Fruit fly (Drosophila melanogaster) whole organism, prepupa: Measurements from ENCODE around the gene sunn.

Experiments used
- Blimp-1 ChIP-seq: fragments of 200-800 bp; sonication (Bioruptor generic); optimal IDR thresholded peaks from 3 replicates; lab custom pipeline; 2017; ENCODE audit warnings: missing biosample characterization, missing genetic modification characterization, mild to moderate bottlenecking, moderate library complexity, missing genetic modification reagents
- CG10631 ChIP-seq: fragments of 200-800 bp; sonication (Bioruptor generic); optimal IDR thresholded peaks from 2 replicates; lab custom pipeline; 2016; ENCODE audit warnings: missing biosample characterization, missing genetic modification characterization
- CG10669 ChIP-seq: fragments of 200-800 bp; sonication (Bioruptor generic); optimal IDR thresholded peaks from 3 replicates; lab custom pipeline; 2018; ENCODE audit warnings: missing biosample characterization, mild to moderate bottlenecking, missing genetic modification characterization, moderate library complexity
- CG11762 ChIP-seq: fragments of 200-800 bp; sonication (Bioruptor generic); optimal IDR thresholded peaks from 3 replicates; lab custom pipeline; 2016; ENCODE audit warnings: missing biosample characterization, missing genetic modification characterization; ENCODE audit not compliant: insufficient read depth
- CG11902 ChIP-seq: fragments of 200-800 bp; sonication (Bioruptor generic); optimal IDR thresholded peaks from 3 replicates; lab custom pipeline; 2016; ENCODE audit warnings: missing biosample characterization, missing genetic modification characterization
- CG15336 ChIP-seq: fragments of 200-800 bp; sonication (Bioruptor generic); IDR thresholded peaks from 2 replicates; pipeline ENCODE4 v1.3.6; 2022; ENCODE audit warnings: missing biosample characterization, missing genetic modification characterization
- CG1621 ChIP-seq: fragments of 200-800 bp; sonication (Bioruptor generic); optimal IDR thresholded peaks from 3 replicates; lab custom pipeline; 2018; ENCODE audit warnings: missing biosample characterization, mild to moderate bottlenecking, missing genetic modification characterization
- CG16779 ChIP-seq: fragments of 200-800 bp; sonication (Bioruptor generic); optimal IDR thresholded peaks from 3 replicates; lab custom pipeline; 2017; ENCODE audit warnings: missing biosample characterization, mild to moderate bottlenecking, missing genetic modification characterization
- CG3032 ChIP-seq: fragments of 200-800 bp; optimal IDR thresholded peaks from 2 replicates; lab custom pipeline; 2019; ENCODE audit warnings: missing biosample characterization, mild to moderate bottlenecking, missing genetic modification characterization, moderate library complexity
- CG31627 ChIP-seq: fragments of 200-800 bp; sonication (Bioruptor generic); optimal IDR thresholded peaks from 3 replicates; lab custom pipeline; 2016; ENCODE audit warnings: missing biosample characterization, missing genetic modification characterization
- CG32006 ChIP-seq: fragments of 200-800 bp; sonication (Bioruptor generic); optimal IDR thresholded peaks from 3 replicates; lab custom pipeline; 2017; ENCODE audit warnings: missing biosample characterization, mild to moderate bottlenecking, missing genetic modification characterization
- CG34406 ChIP-seq: fragments of 200-800 bp; sonication (Bioruptor generic); optimal IDR thresholded peaks from 3 replicates; lab custom pipeline; 2016; ENCODE audit warnings: missing biosample characterization, missing genetic modification characterization
- CG3919 ChIP-seq: fragments of 200-800 bp; sonication (Bioruptor generic); optimal IDR thresholded peaks from 3 replicates; lab custom pipeline; 2016; ENCODE audit warnings: missing biosample characterization, missing genetic modification characterization
- CG4318 ChIP-seq: fragments of 200-800 bp; sonication (Bioruptor generic); optimal IDR thresholded peaks from 3 replicates; lab custom pipeline; 2017; ENCODE audit warnings: missing biosample characterization, mild to moderate bottlenecking, missing genetic modification characterization
- CG6276 ChIP-seq: fragments of 200-800 bp; sonication (Bioruptor generic); optimal IDR thresholded peaks from 2 replicates; lab custom pipeline; 2017; ENCODE audit warnings: missing biosample characterization, mild to moderate bottlenecking, missing genetic modification characterization
- CG6792 ChIP-seq: fragments of 200-800 bp; sonication (Bioruptor generic); optimal IDR thresholded peaks from 3 replicates; lab custom pipeline; 2016; ENCODE audit warnings: missing biosample characterization, missing genetic modification characterization
- CG6808 ChIP-seq: fragments of 200-800 bp; sonication (Bioruptor generic); optimal IDR thresholded peaks from 3 replicates; lab custom pipeline; 2017; ENCODE audit warnings: missing biosample characterization, missing genetic modification characterization, mild to moderate bottlenecking, moderate library complexity, missing genetic modification reagents
- CG6854 ChIP-seq: fragments of 200-800 bp; sonication (Bioruptor generic); optimal IDR thresholded peaks from 2 replicates; lab custom pipeline; 2017; ENCODE audit warnings: missing biosample characterization, mild to moderate bottlenecking, missing genetic modification characterization
- CG7368 ChIP-seq: fragments of 200-800 bp; sonication (Bioruptor generic); optimal IDR thresholded peaks from 3 replicates; lab custom pipeline; 2016; ENCODE audit warnings: missing biosample characterization, missing genetic modification characterization
- CG8119 ChIP-seq: fragments of 200-800 bp; sonication (Bioruptor generic); IDR thresholded peaks from 3 replicates; pipeline ENCODE4 v1.3.6; 2022; ENCODE audit warnings: missing biosample characterization, missing genetic modification characterization
- CG8319 ChIP-seq: fragments of 200-800 bp; sonication (Bioruptor generic); optimal IDR thresholded peaks from 3 replicates; lab custom pipeline; 2016; ENCODE audit warnings: missing biosample characterization, missing genetic modification characterization
- CG9139 ChIP-seq: fragments of 200-800 bp; sonication (Bioruptor generic); optimal IDR thresholded peaks from 3 replicates; lab custom pipeline; 2017; ENCODE audit warnings: missing biosample characterization, mild to moderate bottlenecking, missing genetic modification characterization
- Eip75B ChIP-seq: fragments of 200-800 bp; sonication (Bioruptor generic); optimal IDR thresholded peaks from 3 replicates; lab custom pipeline; 2016; ENCODE audit warnings: missing biosample characterization, missing genetic modification characterization
- Eip78C ChIP-seq: fragments of 200-800 bp; sonication (Bioruptor generic); peaks from one replicate; lab custom pipeline; 2016; ENCODE audit warnings: missing biosample characterization, missing genetic modification characterization
- Ets21C ChIP-seq: fragments of 200-800 bp; sonication (Bioruptor generic); optimal IDR thresholded peaks from 3 replicates; lab custom pipeline; 2016; ENCODE audit warnings: missing biosample characterization, missing genetic modification characterization
- Ets96B ChIP-seq: fragments of 200-800 bp; optimal IDR thresholded peaks from 2 replicates; lab custom pipeline; 2019; ENCODE audit warnings: missing biosample characterization, mild to moderate bottlenecking, missing genetic modification characterization, moderate library complexity
- Gug ChIP-seq: fragments of 200-800 bp; sonication (Bioruptor generic); IDR thresholded peaks from 2 replicates; pipeline ENCODE4 v1.3.6; 2022; ENCODE audit warnings: missing biosample characterization, missing genetic modification characterization
- Hr38 ChIP-seq: sonication (Bioruptor generic); optimal IDR thresholded peaks from 2 replicates; lab custom pipeline; 2016; ENCODE audit warnings: missing biosample characterization, missing genetic modification characterization
- Smox ChIP-seq: fragments of 200-800 bp; sonication (Bioruptor generic); optimal IDR thresholded peaks from 3 replicates; lab custom pipeline; 2016; ENCODE audit warnings: missing biosample characterization, missing genetic modification characterization
- Sox102F ChIP-seq: fragments of 200-800 bp; sonication (Bioruptor generic); optimal IDR thresholded peaks from 2 replicates; lab custom pipeline; 2016; ENCODE audit warnings: missing biosample characterization, mild to moderate bottlenecking, missing genetic modification characterization
- Sox14 ChIP-seq: fragments of 200-800 bp; sonication (Bioruptor generic); optimal IDR thresholded peaks from 3 replicates; lab custom pipeline; 2016; ENCODE audit warnings: missing biosample characterization, missing genetic modification characterization
- acj6 ChIP-seq: fragments of 200-800 bp; sonication (Bioruptor generic); optimal IDR thresholded peaks from 3 replicates; lab custom pipeline; 2016; ENCODE audit warnings: missing biosample characterization, missing genetic modification characterization
- cyc ChIP-seq: fragments of 200-800 bp; sonication (Bioruptor generic); optimal IDR thresholded peaks from 3 replicates; lab custom pipeline; 2016; ENCODE audit warnings: missing biosample characterization, missing genetic modification characterization
- dsx ChIP-seq: fragments of 200-800 bp; optimal IDR thresholded peaks from 3 replicates; lab custom pipeline; 2019; ENCODE audit warnings: missing biosample characterization, mild to moderate bottlenecking, missing genetic modification characterization, moderate library complexity; ENCODE audit not compliant: poor library complexity, severe bottlenecking
- eg ChIP-seq: fragments of 200-800 bp; sonication (Bioruptor generic); IDR thresholded peaks from 3 replicates; pipeline ENCODE4 v1.3.6; 2022; ENCODE audit warnings: missing biosample characterization, missing genetic modification characterization
- esn ChIP-seq: fragments of 200-800 bp; sonication (Bioruptor generic); optimal IDR thresholded peaks from 2 replicates; lab custom pipeline; 2016; ENCODE audit warnings: missing biosample characterization, mild to moderate bottlenecking, missing genetic modification characterization, moderate library complexity
- fd59A ChIP-seq: fragments of 200-800 bp; sonication (Bioruptor generic); optimal IDR thresholded peaks from 2 replicates; lab custom pipeline; 2017; ENCODE audit warnings: missing biosample characterization, mild to moderate bottlenecking, missing genetic modification characterization, missing genetic modification reagents
- fd85E ChIP-seq: fragments of 200-800 bp; sonication (Bioruptor generic); optimal IDR thresholded peaks from 3 replicates; lab custom pipeline; 2016; ENCODE audit warnings: missing biosample characterization, missing genetic modification characterization
- fkh ChIP-seq: fragments of 200-800 bp; sonication (Bioruptor generic); optimal IDR thresholded peaks from 3 replicates; lab custom pipeline; 2017; ENCODE audit warnings: missing biosample characterization, mild to moderate bottlenecking, missing genetic modification characterization, moderate library complexity
- lz ChIP-seq: fragments of 200-800 bp; sonication (Bioruptor generic); optimal IDR thresholded peaks from 3 replicates; lab custom pipeline; 2016; ENCODE audit warnings: missing biosample characterization, missing genetic modification characterization
- net ChIP-seq: fragments of 200-800 bp; sonication (Bioruptor generic); optimal IDR thresholded peaks from 3 replicates; lab custom pipeline; 2016; ENCODE audit warnings: missing biosample characterization, missing genetic modification characterization
- spab ChIP-seq: fragments of 200-800 bp; sonication (Bioruptor generic); optimal IDR thresholded peaks from 2 replicates; lab custom pipeline; 2017; ENCODE audit warnings: missing biosample characterization, mild to moderate bottlenecking, missing genetic modification characterization, missing genetic modification reagents
- ss ChIP-seq, 2 experiments: fragments of 200-800 bp; sonication (Bioruptor generic); optimal IDR thresholded peaks; 2 replicates in 1 of 2; 3 replicates in 1 of 2; lab custom pipeline; 2017 to 2018; ENCODE audit warnings: mild to moderate bottlenecking in 2 of 2, missing biosample characterization in 2 of 2, missing genetic modification characterization in 2 of 2, moderate library complexity in 1 of 2
- svp ChIP-seq: fragments of 200-800 bp; sonication (Bioruptor generic); peaks from one replicate; lab custom pipeline; 2016; ENCODE audit warnings: missing biosample characterization, missing genetic modification characterization
- topi ChIP-seq: fragments of 200-800 bp; sonication (Bioruptor generic); optimal IDR thresholded peaks from 3 replicates; lab custom pipeline; 2016; ENCODE audit warnings: missing biosample characterization, missing genetic modification characterization
- vri ChIP-seq: fragments of 200-800 bp; sonication (Bioruptor generic); optimal IDR thresholded peaks from 3 replicates; lab custom pipeline; 2016; ENCODE audit warnings: missing biosample characterization, mild to moderate bottlenecking, missing genetic modification characterization

The sunn gene

DNA sequence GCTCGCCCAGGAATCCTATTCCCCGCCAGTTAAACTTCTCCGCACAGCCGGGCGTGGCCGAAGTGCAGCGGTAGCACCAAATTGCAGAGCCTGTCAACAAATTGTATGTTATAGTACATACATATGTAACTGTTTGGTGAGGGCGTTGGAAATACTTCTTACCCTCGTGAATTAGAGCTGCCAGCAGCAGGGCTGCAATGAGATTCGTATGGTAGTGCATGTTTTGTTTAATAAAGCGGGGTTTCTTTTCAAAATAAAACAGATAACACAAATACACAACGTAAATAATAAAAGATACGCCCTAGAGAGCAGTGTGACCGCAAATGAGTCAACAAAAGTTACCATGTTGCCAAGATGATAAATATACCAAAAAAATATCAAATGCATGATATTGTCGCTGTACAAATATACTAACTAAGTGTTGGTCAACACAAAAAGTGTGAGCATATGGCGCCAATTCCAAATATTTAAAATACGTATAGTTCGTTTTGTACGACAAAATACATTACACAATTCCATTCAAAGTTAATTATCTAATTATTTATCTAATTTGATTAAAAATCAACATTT, 17.0 kb upstream of the sunn start, which contains the start of gene crim:
TSS of gene crim (minus strand) at position 328 of the 570 bp plus-strand sequence.
- TF ChIP-seq cyc (GFP tag; lab: Kevin White, UChicago), result peak; percentile 1
- TF ChIP-seq esn (GFP tag; lab: Kevin White, UChicago), result no peak
- peak; percentile 80 for TF ChIP-seq fkh (GFP tag; lab: Kevin White, UChicago)
- TF ChIP-seq CG10631, result no peak
- no peak for TF ChIP-seq CG4318

DNA sequence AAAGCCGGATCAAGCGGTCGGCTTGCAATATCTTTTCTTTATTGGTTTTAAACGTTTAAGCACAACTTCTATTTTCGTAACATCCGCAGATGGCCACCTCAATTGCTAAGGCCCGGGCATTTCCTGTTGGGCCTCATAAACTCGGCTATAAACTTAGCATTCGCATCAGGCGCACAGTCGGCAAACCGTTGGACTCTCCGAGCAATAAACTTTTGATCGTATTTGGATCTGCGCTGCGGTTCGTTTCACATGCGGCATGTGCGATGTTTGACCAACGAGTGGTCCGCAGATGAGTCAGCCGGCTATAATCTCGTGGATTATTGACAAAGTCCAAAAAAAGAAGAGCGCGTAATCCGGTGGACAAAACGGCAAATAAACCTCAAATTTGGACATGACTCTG, 16.4 kb upstream of the sunn start:
- TF ChIP-seq CG10631, result no peak
- TF ChIP-seq CG6808, result no peak
- TF ChIP-seq CG8319 (GFP tag; lab: Kevin White, UChicago), result no peak
- no peak for TF ChIP-seq CG15336
- TF ChIP-seq Gug (GFP tag; lab: Robert Waterston, UW), result no peak
- no peak for TF ChIP-seq topi (GFP tag; lab: Kevin White, UChicago)
- TF ChIP-seq Hr38 (GFP tag; lab: Kevin White, UChicago), result no peak

DNA sequence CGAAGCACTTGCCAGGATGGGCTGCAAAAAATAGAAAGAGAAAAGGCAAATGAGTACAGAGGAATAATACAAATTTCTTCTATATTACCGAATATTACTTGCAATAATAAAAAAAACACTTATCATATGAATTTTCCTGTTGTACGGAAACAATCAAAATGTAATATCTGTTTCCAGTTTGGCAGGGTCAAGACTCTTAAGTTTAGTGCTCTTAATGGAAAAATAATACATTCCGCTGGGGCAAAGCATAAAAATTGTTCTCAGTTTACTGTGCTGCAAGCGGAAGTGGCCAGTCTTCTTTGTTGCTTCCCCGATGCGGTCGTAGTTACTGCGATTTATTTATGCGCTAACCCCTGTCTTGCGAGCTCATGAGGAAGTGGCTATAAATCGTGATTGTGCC, 15.3 kb upstream of the sunn start:
- no peak for TF ChIP-seq Eip75B
- no peak for TF ChIP-seq eg (GFP tag; lab: Robert Waterston, UW)
- TF ChIP-seq CG6808, result peak; percentile 13
- no peak for TF ChIP-seq svp (GFP tag; lab: Kevin White, UChicago)
- peak; percentile 19 for TF ChIP-seq acj6
- TF ChIP-seq ss (GFP tag; optimal IDR thresholded peaks at IDR 0.05; lab: Kevin White, UChicago), result peak; percentile 6 to 45
- no peak for TF ChIP-seq topi (GFP tag; lab: Kevin White, UChicago)
- TF ChIP-seq CG8319 (GFP tag; lab: Kevin White, UChicago), result no peak
- TF ChIP-seq CG6854 (GFP tag; lab: Kevin White, UChicago), result no peak
- TF ChIP-seq CG6792, result peak; percentile 1
- no peak for TF ChIP-seq Gug (GFP tag; lab: Robert Waterston, UW)
- no peak for TF ChIP-seq Blimp-1 (GFP tag; lab: Kevin White, UChicago)
- no peak for TF ChIP-seq Sox102F (GFP tag; lab: Kevin White, UChicago)
- peak; percentile 18 for TF ChIP-seq CG9139 (GFP tag; lab: Kevin White, UChicago)
- no peak for TF ChIP-seq Ets21C
- TF ChIP-seq CG16779 (tag; lab: Kevin White, UChicago), result no peak
- no peak for TF ChIP-seq CG1621 (tag; lab: Kevin White, UChicago)
- TF ChIP-seq fd85E, result no peak
- TF ChIP-seq net, result no peak
- TF ChIP-seq Eip78C, result peak; percentile 91
- peak; percentile 32 for TF ChIP-seq spab (GFP tag; lab: Kevin White, UChicago)
- no peak for TF ChIP-seq CG6276 (GFP tag; lab: Kevin White, UChicago)
- no peak for TF ChIP-seq CG11762 (GFP tag; lab: Kevin White, UChicago)
- TF ChIP-seq cyc (GFP tag; lab: Kevin White, UChicago), result no peak
- TF ChIP-seq fd59A, result no peak
- no peak for TF ChIP-seq esn (GFP tag; lab: Kevin White, UChicago)
- no peak for TF ChIP-seq vri (GFP tag; lab: Kevin White, UChicago)
- no peak for TF ChIP-seq Ets96B (tag; lab: Kevin White, UChicago)
- no peak for TF ChIP-seq Smox (GFP tag; lab: Kevin White, UChicago)
- TF ChIP-seq CG11902 (GFP tag; lab: Kevin White, UChicago), result no peak
- TF ChIP-seq CG3032 (tag; lab: Kevin White, UChicago), result peak; percentile 9
- TF ChIP-seq fkh (GFP tag; lab: Kevin White, UChicago), result no peak
- peak; percentile 59 for TF ChIP-seq dsx (GFP tag; lab: Kevin White, UChicago)
- no peak for TF ChIP-seq CG31627 (GFP tag; lab: Kevin White, UChicago)
- no peak for TF ChIP-seq CG8119 (GFP tag; lab: Robert Waterston, UW)
- TF ChIP-seq CG10669 (GFP tag; lab: Kevin White, UChicago), result peak; percentile 43
- no peak for TF ChIP-seq lz
- no peak for TF ChIP-seq Hr38 (GFP tag; lab: Kevin White, UChicago)
- no peak for TF ChIP-seq CG32006 (GFP tag; lab: Kevin White, UChicago)
- TF ChIP-seq CG7368 (GFP tag; lab: Kevin White, UChicago), result no peak
- TF ChIP-seq Sox14 (GFP tag; lab: Kevin White, UChicago), result no peak
- TF ChIP-seq CG34406 (GFP tag; lab: Kevin White, UChicago), result no peak
- TF ChIP-seq CG3919 (GFP tag; lab: Kevin White, UChicago), result peak; percentile 46
